Fruit fly (Drosophila melanogaster) S2 (cell line): ENCODE measurements around the gene FoxK.

Source experiments
- CG8478 ChIP-seq: fragments of >200 bp; optimal IDR thresholded peaks from 2 replicates; lab custom pipeline; 2018
- CTCF ChIP-seq, 2 experiments: fragments of >200 bp; optimal IDR thresholded peaks; 2 replicates each; lab custom pipeline; 2018

DNA sequence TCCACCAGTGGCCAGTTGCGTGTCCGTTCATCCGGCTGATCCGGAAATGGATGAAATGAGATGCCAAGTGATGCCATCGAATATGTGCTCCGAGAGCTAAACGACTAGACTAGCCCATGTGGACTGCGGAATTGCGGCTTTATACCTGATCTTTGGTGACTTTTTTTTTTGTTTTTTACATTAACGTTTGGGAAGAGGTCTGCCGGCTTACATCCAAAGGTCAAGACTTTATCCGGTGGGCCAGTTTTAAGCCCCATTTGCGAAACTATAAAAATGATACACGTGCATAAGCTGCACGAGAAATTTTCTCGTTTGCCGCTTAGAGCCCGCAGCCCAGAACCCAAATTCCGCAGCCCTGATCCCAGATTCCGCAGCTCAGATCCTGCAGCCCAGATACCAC lies 17.7 kb downstream of the FoxK start, which contains the start of gene Elo68alpha:
- TF ChIP-seq CTCF (optimal IDR thresholded peaks at IDR 0.05; lab: Kevin White, UChicago) (no peak), CG8478 (no peak)
